Fruit fly (Drosophila melanogaster) whole organism, embryonic: Measurements from ENCODE around the gene Mical.

ENCODE experiments used
- CG10543 ChIP-seq: fragments of 200-800 bp; sonication (Bioruptor generic); optimal IDR thresholded peaks from 3 replicates; lab custom pipeline; 2017; ENCODE audit warnings: missing biosample characterization, mild to moderate bottlenecking, missing genetic modification characterization, moderate library complexity
- CG11093 ChIP-seq: fragments of 200-800 bp; sonication (Bioruptor generic); IDR thresholded peaks from 3 replicates; pipeline ENCODE4 v1.3.6; 2022; ENCODE audit warnings: missing biosample characterization, missing genetic modification characterization
- CG12659 ChIP-seq: fragments of 200-800 bp; sonication (Bioruptor generic); optimal IDR thresholded peaks from 3 replicates; lab custom pipeline; 2017; ENCODE audit warnings: mild to moderate bottlenecking, missing biosample characterization, missing genetic modification reagents, missing genetic modification characterization
- CG13424 ChIP-seq: fragments of 200-800 bp; sonication (Bioruptor generic); optimal IDR thresholded peaks from 2 replicates; lab custom pipeline; 2019; ENCODE audit warnings: missing biosample characterization, mild to moderate bottlenecking, missing genetic modification characterization, moderate library complexity
- CG1603 ChIP-seq: fragments of 200-800 bp; sonication (Bioruptor generic); optimal IDR thresholded peaks from 2 replicates; lab custom pipeline; 2019; ENCODE audit warnings: missing biosample characterization, mild to moderate bottlenecking, missing genetic modification characterization, moderate library complexity
- CG18619 ChIP-seq: fragments of 200-800 bp; sonication (Bioruptor generic); optimal IDR thresholded peaks from 3 replicates; lab custom pipeline; 2017; ENCODE audit warnings: missing biosample characterization, mild to moderate bottlenecking, missing genetic modification characterization
- CG2120 ChIP-seq: fragments of 200-800 bp; sonication (Bioruptor generic); optimal IDR thresholded peaks from 3 replicates; lab custom pipeline; 2016; ENCODE audit warnings: missing biosample characterization, missing genetic modification characterization
- CG2199 ChIP-seq: fragments of 200-800 bp; sonication (Bioruptor generic); IDR thresholded peaks from 3 replicates; pipeline ENCODE4 v1.3.6; 2022; ENCODE audit warnings: missing biosample characterization, missing genetic modification characterization
- CG2889 ChIP-seq: fragments of 200-800 bp; sonication (Bioruptor generic); IDR thresholded peaks from 3 replicates; pipeline ENCODE4 v1.3.6; 2022; ENCODE audit warnings: missing biosample characterization, missing genetic modification characterization
- CG30020 ChIP-seq: fragments of 200-800 bp; optimal IDR thresholded peaks from 2 replicates; lab custom pipeline; 2019; ENCODE audit warnings: missing biosample characterization, mild to moderate bottlenecking, missing genetic modification characterization, moderate library complexity
- CG32772 ChIP-seq: fragments of 200-800 bp; sonication (Bioruptor generic); IDR thresholded peaks from 2 replicates; pipeline ENCODE4 v1.3.6; 2022; ENCODE audit warnings: missing biosample characterization, missing genetic modification characterization
- CG3281 ChIP-seq: fragments of 200-800 bp; sonication (Bioruptor generic); optimal IDR thresholded peaks from 3 replicates; lab custom pipeline; 2017; ENCODE audit warnings: missing biosample characterization, mild to moderate bottlenecking, missing genetic modification characterization
- CG34422 ChIP-seq: fragments of 200-800 bp; sonication (Bioruptor generic); IDR thresholded peaks from 3 replicates; pipeline ENCODE4 v1.3.6; 2022; ENCODE audit warnings: missing biosample characterization, missing genetic modification characterization
- CG4424 ChIP-seq: fragments of 200-800 bp; sonication (Bioruptor generic); optimal IDR thresholded peaks from 3 replicates; lab custom pipeline; 2016; ENCODE audit warnings: missing biosample characterization, missing genetic modification characterization
- CG6254 ChIP-seq: fragments of 200-800 bp; sonication (Bioruptor generic); optimal IDR thresholded peaks from 3 replicates; lab custom pipeline; 2017; ENCODE audit warnings: mild to moderate bottlenecking, missing biosample characterization, missing genetic modification reagents, missing genetic modification characterization
- CG7357 ChIP-seq: fragments of 200-800 bp; sonication (Bioruptor generic); IDR thresholded peaks from 3 replicates; pipeline ENCODE4 v1.3.6; 2022; ENCODE audit warnings: missing biosample characterization, missing genetic modification characterization
- CG7987 ChIP-seq: fragments of 200-800 bp; sonication (Bioruptor generic); optimal IDR thresholded peaks from 2 replicates; lab custom pipeline; 2018; ENCODE audit warnings: missing biosample characterization, mild to moderate bottlenecking, missing genetic modification characterization, moderate library complexity
- CG8944 ChIP-seq: fragments of 200-800 bp; sonication (Bioruptor generic); optimal IDR thresholded peaks from 3 replicates; lab custom pipeline; 2016; ENCODE audit warnings: missing biosample characterization, missing genetic modification characterization
- CG9797 ChIP-seq: fragments of 200-800 bp; sonication (Bioruptor generic); optimal IDR thresholded peaks from 3 replicates; lab custom pipeline; 2018; ENCODE audit warnings: missing biosample characterization, mild to moderate bottlenecking, missing genetic modification characterization
- Deaf1 ChIP-seq: fragments of 200-800 bp; optimal IDR thresholded peaks from 3 replicates; lab custom pipeline; 2019; ENCODE audit warnings: missing biosample characterization, mild to moderate bottlenecking, missing genetic modification characterization, moderate library complexity
- Dek ChIP-seq: fragments of 200-800 bp; sonication (Bioruptor generic); optimal IDR thresholded peaks from 3 replicates; lab custom pipeline; 2019; ENCODE audit warnings: missing biosample characterization, mild to moderate bottlenecking, missing genetic modification characterization, moderate library complexity
- Dp ChIP-seq: fragments of 200-800 bp; sonication (Bioruptor generic); optimal IDR thresholded peaks from 2 replicates; lab custom pipeline; 2018; ENCODE audit warnings: missing biosample characterization, mild to moderate bottlenecking, missing genetic modification characterization, moderate library complexity
- ERR ChIP-seq: fragments of 200-800 bp; sonication (Bioruptor generic); optimal IDR thresholded peaks from 2 replicates; lab custom pipeline; 2016; ENCODE audit warnings: missing biosample characterization, missing genetic modification characterization
- Eip74EF ChIP-seq, 2 experiments: fragments of 200-800 bp in 1 of 2; fragments of >200 bp in 1 of 2; sonication (Bioruptor generic) in 1 of 2; optimal IDR thresholded peaks; 2 replicates each; lab custom pipeline; 2017 to 2019; ENCODE audit warnings: missing biosample characterization in 2 of 2, missing genetic modification characterization in 2 of 2, mild to moderate bottlenecking in 1 of 2, moderate library complexity in 1 of 2
- Ets97D ChIP-seq: fragments of 200-800 bp; sonication (Bioruptor generic); optimal IDR thresholded peaks from 3 replicates; lab custom pipeline; 2016; ENCODE audit warnings: missing biosample characterization, missing genetic modification characterization
- HmgZ ChIP-seq: fragments of 200-800 bp; sonication (Bioruptor generic); optimal IDR thresholded peaks from 2 replicates; lab custom pipeline; 2018; ENCODE audit warnings: missing biosample characterization, mild to moderate bottlenecking, missing genetic modification characterization
- Mad ChIP-seq: fragments of 200-800 bp; sonication (Bioruptor generic); optimal IDR thresholded peaks from 2 replicates; lab custom pipeline; 2016; ENCODE audit warnings: missing biosample characterization, missing genetic modification characterization
- Med ChIP-seq: fragments of 200-800 bp; sonication (Bioruptor generic); peaks from one replicate; lab custom pipeline; 2016; ENCODE audit warnings: missing biosample characterization, missing genetic modification characterization, mild to moderate bottlenecking, inconsistent platforms, moderate library complexity
- Myb ChIP-seq: fragments of 200-800 bp; sonication (Bioruptor generic); optimal IDR thresholded peaks from 2 replicates; lab custom pipeline; 2016; ENCODE audit warnings: missing biosample characterization, missing genetic modification characterization
- Opbp ChIP-seq: fragments of 200-800 bp; sonication (Bioruptor generic); IDR thresholded peaks from 3 replicates; pipeline ENCODE4 v1.3.6; 2022; ENCODE audit warnings: missing biosample characterization, missing genetic modification characterization; ENCODE audit not compliant: partially characterized antibody
- Pdp1 ChIP-seq, 2 experiments: fragments of 200-800 bp; sonication (Bioruptor generic); optimal IDR thresholded peaks; 3 replicates each; lab custom pipeline; 2016; ENCODE audit warnings: missing biosample characterization in 2 of 2, missing genetic modification characterization in 2 of 2, mild to moderate bottlenecking in 1 of 2, moderate library complexity in 1 of 2
- Taf1 ChIP-seq: fragments of 200-800 bp; sonication (Bioruptor generic); IDR thresholded peaks from 2 replicates; pipeline ENCODE4 v1.3.6; 2022; ENCODE audit warnings: missing biosample characterization, missing genetic modification characterization
- Usf ChIP-seq: fragments of 200-800 bp; sonication (Bioruptor generic); optimal IDR thresholded peaks from 2 replicates; lab custom pipeline; 2017; ENCODE audit warnings: missing genotype, missing biosample characterization, missing genetic modification characterization
- Vsx1 ChIP-seq: fragments of 200-800 bp; sonication (Bioruptor generic); optimal IDR thresholded peaks from 2 replicates; lab custom pipeline; 2017; ENCODE audit warnings: missing biosample characterization, mild to moderate bottlenecking, missing genetic modification characterization, missing genetic modification reagents
- YL-1 ChIP-seq: fragments of 200-800 bp; sonication (Bioruptor generic); optimal IDR thresholded peaks from 3 replicates; lab custom pipeline; 2017; ENCODE audit warnings: missing biosample characterization, mild to moderate bottlenecking, missing genetic modification characterization
- cas ChIP-seq: fragments of 200-800 bp; sonication (Bioruptor generic); IDR thresholded peaks from 2 replicates; pipeline ENCODE4 v1.3.6; 2022; ENCODE audit warnings: missing biosample characterization, missing genetic modification characterization
- cato ChIP-seq: fragments of 200-800 bp; sonication (Bioruptor generic); optimal IDR thresholded peaks from 2 replicates; lab custom pipeline; 2016; ENCODE audit warnings: missing biosample characterization, missing genetic modification characterization, borderline replicate concordance
- exex ChIP-seq: fragments of 200-800 bp; sonication (Bioruptor generic); optimal IDR thresholded peaks from 4 replicates; lab custom pipeline; 2018; ENCODE audit warnings: missing biosample characterization, mild to moderate bottlenecking, missing genetic modification characterization, moderate library complexity
- fd102C ChIP-seq: fragments of 200-800 bp; sonication (Bioruptor generic); optimal IDR thresholded peaks from 2 replicates; lab custom pipeline; 2018; ENCODE audit warnings: missing biosample characterization, mild to moderate bottlenecking, missing genetic modification characterization, moderate library complexity
- fd64A ChIP-seq: fragments of 200-800 bp; sonication (Bioruptor generic); optimal IDR thresholded peaks from 3 replicates; lab custom pipeline; 2018; ENCODE audit warnings: missing biosample characterization, mild to moderate bottlenecking, missing genetic modification characterization
- gcm2 ChIP-seq: fragments of 200-800 bp; sonication (Bioruptor generic); optimal IDR thresholded peaks from 2 replicates; lab custom pipeline; 2016; ENCODE audit warnings: missing biosample characterization, missing genetic modification characterization
- jing ChIP-seq: fragments of 200-800 bp; sonication (Bioruptor generic); optimal IDR thresholded peaks from 2 replicates; lab custom pipeline; 2018; ENCODE audit warnings: missing biosample characterization, mild to moderate bottlenecking, missing genetic modification characterization
- lmd ChIP-seq: fragments of 200-800 bp; sonication (Bioruptor generic); IDR thresholded peaks from 2 replicates; pipeline ENCODE4 v1.3.6; 2022; ENCODE audit warnings: missing biosample characterization, missing genetic modification characterization
- phol ChIP-seq: fragments of 200-800 bp; sonication (Bioruptor generic); optimal IDR thresholded peaks from 3 replicates; lab custom pipeline; 2018; ENCODE audit warnings: missing biosample characterization, mild to moderate bottlenecking, missing genetic modification characterization, moderate library complexity
- row ChIP-seq: fragments of 200-800 bp; sonication (Bioruptor generic); IDR thresholded peaks from 3 replicates; pipeline ENCODE4 v1.3.6; 2022; ENCODE audit warnings: missing biosample characterization, missing genetic modification characterization
- slp2 ChIP-seq: fragments of 200-800 bp; sonication (Bioruptor generic); optimal IDR thresholded peaks from 2 replicates; lab custom pipeline; 2016; ENCODE audit warnings: missing biosample characterization, missing genetic modification characterization
- sna ChIP-seq: fragments of 200-800 bp; sonication (Bioruptor generic); IDR thresholded peaks from 2 replicates; pipeline ENCODE4 v1.3.6; 2022; ENCODE audit warnings: missing biosample characterization, missing genetic modification characterization; ENCODE audit not compliant: partially characterized antibody
- sug ChIP-seq: fragments of 200-800 bp; optimal IDR thresholded peaks from 2 replicates; lab custom pipeline; 2019; ENCODE audit warnings: missing biosample characterization, mild to moderate bottlenecking, missing genetic modification characterization, moderate library complexity
- tna ChIP-seq: fragments of 200-800 bp; sonication (Bioruptor generic); IDR thresholded peaks from 2 replicates; pipeline ENCODE4 v1.3.6; 2022; ENCODE audit warnings: missing biosample characterization, missing genetic modification characterization; ENCODE audit not compliant: partially characterized antibody
- zen ChIP-seq: fragments of 200-800 bp; sonication (Bioruptor generic); optimal IDR thresholded peaks from 3 replicates; lab custom pipeline; 2018; ENCODE audit warnings: missing biosample characterization, mild to moderate bottlenecking, missing genetic modification characterization, moderate library complexity
- zfh2 ChIP-seq: fragments of 200-800 bp; sonication (Bioruptor generic); optimal IDR thresholded peaks from 2 replicates; lab custom pipeline; 2016; ENCODE audit warnings: missing biosample characterization, missing genetic modification characterization

The Mical gene

DNA sequence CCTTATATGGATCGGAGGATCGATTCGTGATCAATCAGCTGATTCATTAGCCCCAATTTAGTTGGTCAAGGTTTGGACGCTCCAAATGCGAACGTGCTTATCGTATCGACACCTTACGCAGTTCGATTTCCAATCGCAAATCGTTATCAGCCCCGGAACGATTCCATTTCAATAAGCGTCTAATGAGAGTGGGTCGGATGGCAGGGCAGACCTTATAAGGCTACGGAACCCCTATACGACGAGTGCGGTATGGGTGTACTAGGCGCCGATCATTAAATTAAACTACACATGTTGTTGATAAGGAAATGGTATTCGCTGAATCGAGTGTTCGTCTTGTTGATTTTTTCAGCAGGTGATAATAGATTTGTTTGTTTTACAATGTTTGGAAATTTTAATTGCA lies 6.9 kb downstream of the Mical start (continued):
- TF ChIP-seq row (no peak), Myb (GFP tag; lab: Kevin White, UChicago) (no peak), CG8944 (GFP tag; lab: Kevin White, UChicago) (no peak), Pdp1 (GFP tag; optimal IDR thresholded peaks at IDR 0.05; lab: Kevin White, UChicago) (peak in 1 of 2 experiments; percentile 59), CG1603 (no peak), CG3281 (GFP tag; lab: Kevin White, UChicago) (no peak), Taf1 (no peak), Dp (no peak), CG2199 (0 out of 3 replicates have a peak, but pooled peaks have one; percentile 19), Usf (GFP tag; lab: Kevin White, UChicago) (no peak), CG4424 (GFP tag; lab: Kevin White, UChicago) (no peak), exex (peak; percentile 97), Opbp (GFP tag; lab: Robert Waterston, UW) (no peak), Med (GFP tag; lab: Kevin White, UChicago) (peak; percentile 36), cato (no peak), CG2889 (GFP tag; lab: Robert Waterston, UW) (no peak), fd64A (no peak), fd102C (GFP tag; lab: Kevin White, UChicago) (no peak), CG2120 (GFP tag; lab: Kevin White, UChicago) (no peak), Deaf1 (tag; lab: Kevin White, UChicago) (peak; percentile 1), phol (no peak), CG30020 (tag; lab: Kevin White, UChicago) (no peak), CG7987 (GFP tag; lab: Kevin White, UChicago) (peak; percentile 8), zen (tag; lab: Kevin White, UChicago) (no peak), CG10543 (GFP tag; lab: Kevin White, UChicago) (peak; percentile 36), ERR (GFP tag; lab: Kevin White, UChicago) (no peak), CG7357 (GFP tag; lab: Robert Waterston, UW) (no peak), Vsx1 (peak; percentile 37), zfh2 (GFP tag; lab: Kevin White, UChicago) (no peak), lmd (no peak), CG9797 (GFP tag; lab: Kevin White, UChicago) (no peak), Dek (no peak), CG11093 (GFP tag; lab: Robert Waterston, UW) (no peak), sug (tag; lab: Kevin White, UChicago) (peak; percentile 90), CG12659 (GFP tag; lab: Kevin White, UChicago) (no peak), slp2 (GFP tag; lab: Kevin White, UChicago) (no peak), sna (GFP tag; lab: Robert Waterston, UW) (no peak), tna (GFP tag; lab: Robert Waterston, UW) (no peak), HmgZ (tag; lab: Kevin White, UChicago) (peak; percentile 1), YL-1 (GFP tag; lab: Kevin White, UChicago) (no peak), Mad (GFP tag; lab: Kevin White, UChicago) (no peak), Ets97D (GFP tag; lab: Kevin White, UChicago) (no peak), cas (no peak), CG32772 (no peak), gcm2 (no peak), CG13424 (tag; lab: Kevin White, UChicago) (no peak), Eip74EF (GFP tag; optimal IDR thresholded peaks at IDR 0.05; lab: Kevin White, UChicago) (peak in 1 of 2 experiments; percentile 63), CG34422 (GFP tag; lab: Robert Waterston, UW) (no peak), jing (GFP tag; lab: Kevin White, UChicago) (no peak), CG6254 (GFP tag; lab: Kevin White, UChicago) (no peak), CG18619 (GFP tag; lab: Kevin White, UChicago) (no peak)
